Fruit fly (Drosophila melanogaster) S2 (cell line): Measurements from ENCODE around the gene croc.

Experiments
- CG8478 ChIP-seq: fragments of >200 bp; optimal IDR thresholded peaks from 2 replicates; lab custom pipeline; 2018
- CTCF ChIP-seq, 2 experiments: fragments of >200 bp; optimal IDR thresholded peaks; 2 replicates each; lab custom pipeline; 2018

DNA sequence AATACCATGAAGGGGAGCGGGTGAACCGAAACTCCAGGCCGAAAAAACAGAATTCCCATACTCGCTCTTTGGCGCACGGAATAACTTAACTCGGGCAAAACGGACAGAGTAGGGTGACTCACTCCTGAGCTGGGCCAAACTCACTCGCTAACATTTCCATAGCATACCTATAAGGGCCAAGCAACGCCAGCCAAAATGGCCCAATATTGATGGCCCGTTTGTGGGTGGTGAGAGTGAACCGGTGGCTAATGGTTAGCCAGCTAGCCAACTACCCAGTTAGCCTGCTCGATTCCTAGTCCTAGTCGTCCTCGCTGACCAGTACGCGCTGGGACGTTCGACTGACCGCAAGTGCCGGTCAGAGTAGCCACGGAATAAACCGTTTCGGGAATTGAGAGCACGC lies 48.8 kb downstream of the croc start, which contains the start of gene CG33288:
- TF ChIP-seq CTCF (optimal IDR thresholded peaks at IDR 0.05; lab: Kevin White, UChicago) (no peak), CG8478 (no peak)
